Worm (Caenorhabditis elegans): ENCODE measurements around the gene srx-136.

The srx-136 gene

ce11 chrV:13854306-13854705 is 2.9 kb upstream of the srx-136 start, which contains the start of gene ttr-21:
ttr-21 (minus strand) TSS chrV:13854405.
- no peak for TF ChIP-seq unc-62 (GFP tag; optimal IDR thresholded peaks at IDR 0.05)

- TF ChIP-seq unc-62 (GFP tag; optimal IDR thresholded peaks at IDR 0.05), result no peak
Measured at ce11 chrV:13856376-13856775, 856 bp upstream of the srx-136 start, which contains the start of gene srx-134. srx-134 (minus strand) TSS chrV:13856476.

ce11 chrV:13858906-13859305 is 1.7 kb downstream of the srx-136 start, which contains the start of gene srx-135:
srx-135 (plus strand) TSS chrV:13859206.
- TF ChIP-seq unc-62 (GFP tag; optimal IDR thresholded peaks at IDR 0.05), result no peak

- no peak for TF ChIP-seq unc-62 (GFP tag; optimal IDR thresholded peaks at IDR 0.05)
Measured at ce11 chrV:13862505-13862904, 5.3 kb downstream of the srx-136 start, which contains the start of gene srx-137. srx-137 (plus strand) TSS chrV:13862805.

ce11 chrV:13863700-13864099 is 6.5 kb downstream of the srx-136 start:
- no peak for TF ChIP-seq unc-62 (GFP tag; optimal IDR thresholded peaks at IDR 0.05)

ce11 chrV:13866353-13866752 is 9.1 kb downstream of the srx-136 start, which contains the start of gene nhr-175:
nhr-175 (plus strand) TSS chrV:13866691.
- TF ChIP-seq unc-62 (GFP tag; optimal IDR thresholded peaks at IDR 0.05), result no peak

ce11 chrV:13869551-13869950 is 12.3 kb downstream of the srx-136 start:
- no peak for TF ChIP-seq unc-62 (GFP tag; optimal IDR thresholded peaks at IDR 0.05)

ce11 chrV:13872895-13873294 is 15.7 kb downstream of the srx-136 start, which contains the start of gene cpt-5:
cpt-5 (plus strand) TSS chrV:13873195.
- no peak for TF ChIP-seq unc-62 (GFP tag; optimal IDR thresholded peaks at IDR 0.05)

- no peak for TF ChIP-seq unc-62 (GFP tag; optimal IDR thresholded peaks at IDR 0.05)
Measured at ce11 chrV:13873323-13873722, 16.1 kb downstream of the srx-136 start.

- no peak for TF ChIP-seq unc-62 (GFP tag; optimal IDR thresholded peaks at IDR 0.05)
Measured at ce11 chrV:13876529-13876928, 19.3 kb downstream of the srx-136 start, which contains the start of gene T22G5.1. T22G5.1 (plus strand) TSS chrV:13876829.

ce11 chrV:13878226-13878625 is 21.0 kb downstream of the srx-136 start:
- TF ChIP-seq unc-62 (GFP tag; optimal IDR thresholded peaks at IDR 0.05), result no peak

- TF ChIP-seq unc-62 (GFP tag; optimal IDR thresholded peaks at IDR 0.05), result no peak
Measured at ce11 chrV:13879241-13879640, 22.0 kb downstream of the srx-136 start, which contains the start of gene lbp-7. lbp-7 (plus strand) TSS chrV:13879552.

- no peak for TF ChIP-seq unc-62 (GFP tag; optimal IDR thresholded peaks at IDR 0.05)
Measured at ce11 chrV:13880163-13880562, 22.9 kb downstream of the srx-136 start.

ce11 chrV:13880607-13881006 is 23.4 kb downstream of the srx-136 start, which contains the start of gene T22G5.3:
T22G5.3 (plus strand) TSS chrV:13880907.
- TF ChIP-seq unc-62 (GFP tag; optimal IDR thresholded peaks at IDR 0.05), result no peak

ce11 chrV:13887358-13887757 is 30.1 kb downstream of the srx-136 start, which contains the start of gene srsx-19:
srsx-19 (plus strand) TSS chrV:13887658.
- no peak for TF ChIP-seq unc-62 (GFP tag; optimal IDR thresholded peaks at IDR 0.05)

ce11 chrV:13889516-13889915 is 32.3 kb downstream of the srx-136 start, which contains the start of gene spp-12:
spp-12 (plus strand) TSS chrV:13889816.
- TF ChIP-seq unc-62 (GFP tag; optimal IDR thresholded peaks at IDR 0.05), result no peak

- no peak for TF ChIP-seq unc-62 (GFP tag; optimal IDR thresholded peaks at IDR 0.05)
Measured at ce11 chrV:13890473-13890872, 33.2 kb downstream of the srx-136 start, which contains the start of gene lbp-8. lbp-8 (plus strand) TSS chrV:13890773.

ce11 chrV:13891489-13891888 is 34.3 kb downstream of the srx-136 start:
- TF ChIP-seq unc-62 (GFP tag; optimal IDR thresholded peaks at IDR 0.05), result no peak
